Worm (Caenorhabditis elegans) whole organism, L1 larva: ENCODE measurements around the gene clec-118.

Source experiments
- C34B4.2 ChIP-seq: sonication (generic microtip); optimal IDR thresholded peaks from 2 replicates; lab custom pipeline; 2017; ENCODE audit warnings: mild to moderate bottlenecking, missing genetic modification characterization, missing compliant biosample characterization
- Y116A8C.19 ChIP-seq: sonication (generic microtip); optimal IDR thresholded peaks from 2 replicates; lab custom pipeline; 2016; ENCODE audit warnings: missing compliant biosample characterization, missing genetic modification characterization, borderline replicate concordance
- aha-1 ChIP-seq: fragments of 150-350 bp; optimal IDR thresholded peaks from 2 replicates; lab custom pipeline; 2014; ENCODE audit warnings: missing biosample characterization, missing genetic modification characterization
- alr-1 ChIP-seq: fragments of 200-800 bp; sonication (Bioruptor generic); optimal IDR thresholded peaks from 2 replicates; lab custom pipeline; 2018; ENCODE audit warnings: borderline replicate concordance, mild to moderate bottlenecking, missing genetic modification characterization, missing compliant biosample characterization
- ama-1 ChIP-seq: fragments of 150-350 bp; optimal IDR thresholded peaks from 2 replicates; lab custom pipeline; 2014
- ceh-8 ChIP-seq: fragments of 200-800 bp; sonication (Bioruptor generic); optimal IDR thresholded peaks from 2 replicates; lab custom pipeline; 2018; ENCODE audit warnings: mild to moderate bottlenecking, missing genetic modification characterization, moderate library complexity, missing compliant biosample characterization
- ceh-82 ChIP-seq, 3 experiments: fragments of 150-350 bp in 1 of 3; sonication (generic microtip) in 2 of 3; optimal IDR thresholded peaks; 2 replicates each; lab custom pipeline; 2014 to 2017; ENCODE audit warnings: missing biosample characterization in 3 of 3, missing genetic modification characterization in 3 of 3
- ceh-88 ChIP-seq: fragments of 200-800 bp; sonication (Bioruptor generic); IDR thresholded peaks from 2 replicates; pipeline ENCODE4 v1.3.6; 2022; ENCODE audit warnings: missing genetic modification characterization, missing compliant biosample characterization
- ceh-90 ChIP-seq: sonication (generic microtip); optimal IDR thresholded peaks from 2 replicates; lab custom pipeline; 2016; ENCODE audit warnings: missing genetic modification characterization, missing compliant biosample characterization
- ces-1 ChIP-seq: fragments of 150-350 bp; optimal IDR thresholded peaks from 2 replicates; lab custom pipeline; 2014; ENCODE audit warnings: missing biosample characterization, missing genetic modification reagents, missing genetic modification characterization
- dpl-1 ChIP-seq, 3 experiments: fragments of 150-350 bp in 2 of 3; sonication (generic microtip) in 1 of 3; optimal IDR thresholded peaks; 2 replicates each; lab custom pipeline; 2014 to 2017; ENCODE audit warnings: missing biosample characterization in 3 of 3, missing genetic modification characterization in 3 of 3, missing genetic modification reagents in 3 of 3
- dsc-1 ChIP-seq: sonication (generic microtip); optimal IDR thresholded peaks from 2 replicates; lab custom pipeline; 2016; ENCODE audit warnings: mild to moderate bottlenecking, missing genetic modification characterization, missing compliant biosample characterization
- elt-2 ChIP-seq: sonication (generic microtip); optimal IDR thresholded peaks from 2 replicates; lab custom pipeline; 2016; ENCODE audit warnings: missing genetic modification characterization, mild to moderate bottlenecking, inconsistent platforms, missing compliant biosample characterization, missing genetic modification reagents
- ets-5 ChIP-seq: fragments of 200-800 bp; sonication (Bioruptor generic); IDR thresholded peaks from 2 replicates; pipeline ENCODE4 v1.3.6; 2022; ENCODE audit warnings: missing genetic modification characterization, missing compliant biosample characterization
- fkh-8 ChIP-seq: sonication (generic microtip); optimal IDR thresholded peaks from 2 replicates; lab custom pipeline; 2016; ENCODE audit warnings: mild to moderate bottlenecking, missing genetic modification characterization, missing compliant biosample characterization
- fos-1 ChIP-seq: fragments of 150-350 bp; optimal IDR thresholded peaks from 2 replicates; lab custom pipeline; 2014; ENCODE audit warnings: missing biosample characterization, missing genetic modification characterization
- hlh-17 ChIP-seq: fragments of 200-800 bp; sonication (Bioruptor generic); optimal IDR thresholded peaks from 2 replicates; lab custom pipeline; 2018; ENCODE audit warnings: missing genetic modification characterization, mild to moderate bottlenecking, missing compliant biosample characterization, moderate library complexity, borderline replicate concordance
- hlh-4 ChIP-seq: sonication (generic microtip); optimal IDR thresholded peaks from 2 replicates; lab custom pipeline; 2016; ENCODE audit warnings: mild to moderate bottlenecking, missing genetic modification characterization, missing compliant biosample characterization
- hpl-2 ChIP-seq: fragments of 150-350 bp; optimal IDR thresholded peaks from 2 replicates; lab custom pipeline; 2014; ENCODE audit warnings: missing biosample characterization, missing genetic modification reagents, missing genetic modification characterization
- irx-1 ChIP-seq: sonication (generic microtip); optimal IDR thresholded peaks from 2 replicates; lab custom pipeline; 2016; ENCODE audit warnings: missing genetic modification characterization, missing compliant biosample characterization
- isw-1 ChIP-seq: fragments of 200-800 bp; sonication (Bioruptor generic); IDR thresholded peaks from 2 replicates; pipeline ENCODE4 v1.3.6; 2022; ENCODE audit warnings: missing genetic modification characterization, missing compliant biosample characterization
- lin-14 ChIP-seq: fragments of 200-800 bp; sonication (Bioruptor generic); optimal IDR thresholded peaks from 2 replicates; lab custom pipeline; 2018; ENCODE audit warnings: mild to moderate bottlenecking, missing genetic modification characterization, moderate library complexity, missing compliant biosample characterization
- lin-15B ChIP-seq: fragments of 150-350 bp; sonication (generic microtip); optimal IDR thresholded peaks from 3 replicates; lab custom pipeline; 2014; ENCODE audit warnings: missing biosample characterization, missing genetic modification characterization
- lin-35 ChIP-seq, 2 experiments: fragments of 150-350 bp; optimal IDR thresholded peaks; 2 replicates each; lab custom pipeline; 2014; ENCODE audit warnings: missing biosample characterization in 2 of 2, missing genetic modification characterization in 2 of 2, missing genetic modification reagents in 2 of 2
- lin-39 ChIP-seq: fragments of 150-350 bp; optimal IDR thresholded peaks from 2 replicates; lab custom pipeline; 2014; ENCODE audit warnings: missing biosample characterization, missing genetic modification reagents, missing genetic modification characterization
- lir-3 ChIP-seq: sonication (generic microtip); optimal IDR thresholded peaks from 2 replicates; lab custom pipeline; 2016; ENCODE audit warnings: mild to moderate bottlenecking, missing genetic modification characterization, moderate library complexity, missing compliant biosample characterization; ENCODE audit not compliant: poor library complexity
- lsy-2 ChIP-seq, 2 experiments: fragments of 150-350 bp; optimal IDR thresholded peaks; 2 replicates each; lab custom pipeline; 2014; ENCODE audit warnings: missing biosample characterization in 2 of 2, missing genetic modification characterization in 2 of 2
- nhr-19 ChIP-seq: fragments of 200-800 bp; sonication (Bioruptor generic); conservative IDR thresholded peaks from 2 replicates; pipeline ENCODE4 v1.3.6; 2022; ENCODE audit warnings: missing genetic modification characterization, missing compliant biosample characterization
- nhr-20 ChIP-seq: sonication (generic microtip); optimal IDR thresholded peaks from 2 replicates; lab custom pipeline; 2016; ENCODE audit warnings: mild to moderate bottlenecking, missing genetic modification characterization, missing compliant biosample characterization
- nhr-47 ChIP-seq: sonication (generic microtip); optimal IDR thresholded peaks from 2 replicates; lab custom pipeline; 2016; ENCODE audit warnings: mild to moderate bottlenecking, missing genetic modification characterization, moderate library complexity, missing compliant biosample characterization
- nhr-71 ChIP-seq: sonication (generic microtip); optimal IDR thresholded peaks from 2 replicates; lab custom pipeline; 2016; ENCODE audit warnings: mild to moderate bottlenecking, missing genetic modification characterization, moderate library complexity, missing compliant biosample characterization
- nhr-84 ChIP-seq: sonication (generic microtip); optimal IDR thresholded peaks from 2 replicates; lab custom pipeline; 2017; ENCODE audit warnings: missing biosample characterization, missing genetic modification characterization
- nhr-85 ChIP-seq: sonication (generic microtip); peaks from one replicate; lab custom pipeline; 2016; ENCODE audit warnings: missing genetic modification characterization, inconsistent platforms, missing compliant biosample characterization
- nhr-90 ChIP-seq: sonication (generic microtip); optimal IDR thresholded peaks from 2 replicates; lab custom pipeline; 2016; ENCODE audit warnings: mild to moderate bottlenecking, missing genetic modification characterization, missing compliant biosample characterization; ENCODE audit not compliant: poor library complexity
- pag-3 ChIP-seq: sonication (generic microtip); optimal IDR thresholded peaks from 2 replicates; lab custom pipeline; 2017; ENCODE audit warnings: missing genetic modification characterization, mild to moderate bottlenecking, missing compliant biosample characterization, antibody characterized with exemption, borderline replicate concordance; ENCODE audit not compliant: insufficient read depth
- pax-3 ChIP-seq: fragments of 200-800 bp; sonication (Bioruptor generic); optimal IDR thresholded peaks from 2 replicates; lab custom pipeline; 2018; ENCODE audit warnings: mild to moderate bottlenecking, missing genetic modification characterization, moderate library complexity, missing compliant biosample characterization
- pqm-1 ChIP-seq: sonication (generic microtip); optimal IDR thresholded peaks from 3 replicates; lab custom pipeline; 2017; ENCODE audit warnings: missing biosample characterization, missing genetic modification characterization
- skn-1 ChIP-seq: fragments of 150-350 bp; optimal IDR thresholded peaks from 2 replicates; lab custom pipeline; 2014; ENCODE audit warnings: missing biosample characterization, missing genetic modification characterization
- snpc-4 ChIP-seq: fragments of 150-350 bp; optimal IDR thresholded peaks from 2 replicates; lab custom pipeline; 2014; ENCODE audit warnings: missing biosample characterization, missing genetic modification characterization
- sptf-1 ChIP-seq: fragments of 150-350 bp; optimal IDR thresholded peaks from 2 replicates; lab custom pipeline; 2014; ENCODE audit warnings: missing biosample characterization, missing genetic modification characterization
- sup-37 ChIP-seq: fragments of 200-800 bp; sonication (Bioruptor generic); optimal IDR thresholded peaks from 2 replicates; lab custom pipeline; 2018; ENCODE audit warnings: mild to moderate bottlenecking, missing genetic modification characterization, missing compliant biosample characterization
- tbx-2 ChIP-seq: sonication (generic microtip); optimal IDR thresholded peaks from 2 replicates; lab custom pipeline; 2016; ENCODE audit warnings: missing genetic modification characterization, missing compliant biosample characterization
- tlp-1 ChIP-seq: fragments of 150-350 bp; optimal IDR thresholded peaks from 2 replicates; lab custom pipeline; 2014; ENCODE audit warnings: missing biosample characterization, missing genetic modification characterization
- unc-62 ChIP-seq: fragments of 150-350 bp; optimal IDR thresholded peaks from 2 replicates; lab custom pipeline; 2014; ENCODE audit warnings: missing biosample characterization, missing genetic modification reagents, missing genetic modification characterization
- vab-15 ChIP-seq: sonication (generic microtip); optimal IDR thresholded peaks from 2 replicates; lab custom pipeline; 2017; ENCODE audit warnings: missing genotype, mild to moderate bottlenecking, missing genetic modification characterization, missing compliant biosample characterization
- xbp-1 ChIP-seq: sonication (generic microtip); optimal IDR thresholded peaks from 2 replicates; lab custom pipeline; 2016; ENCODE audit warnings: missing genetic modification characterization, missing compliant biosample characterization
- zag-1 ChIP-seq: fragments of 150-350 bp; optimal IDR thresholded peaks from 2 replicates; lab custom pipeline; 2014; ENCODE audit warnings: missing biosample characterization, missing genetic modification characterization
- ztf-11 ChIP-seq, 2 experiments: sonication (generic microtip); optimal IDR thresholded peaks; 2 replicates each; lab custom pipeline; 2016 to 2017; ENCODE audit warnings: missing genetic modification characterization in 2 of 2, missing biosample characterization in 1 of 2, missing compliant biosample characterization in 1 of 2

Gene clec-118

ce11 chrII:625926-626325, 13.7 kb upstream of the clec-118 start (continued):
- TF ChIP-seq ztf-11 (tag; optimal IDR thresholded peaks at IDR 0.05; lab: Kevin White, UChicago) (no peak), dsc-1 (peak; percentile 56), Y116A8C.19 (tag; lab: Kevin White, UChicago) (no peak), ceh-88 (no peak), hpl-2 (GFP tag; lab: Kevin White, UChicago) (no peak), alr-1 (tag; lab: Kevin White, UChicago) (no peak), nhr-19 (peak; percentile 49; the same call in 1 of the 2 replicates), lin-14 (GFP tag; lab: Kevin White, UChicago) (peak; percentile 90)

ce11 chrII:624443-624842, 12.2 kb upstream of the clec-118 start, which contains the start of gene T04B8.5:
Gene T04B8.5 (minus strand): TSS chrII:624543.
- no peak for TF ChIP-seq lin-39 (tag; lab: Kevin White, UChicago)
- TF ChIP-seq nhr-71 (tag; lab: Kevin White, UChicago) = no peak
- TF ChIP-seq unc-62 (GFP tag; lab: Kevin White, UChicago) = no peak
- TF ChIP-seq hpl-2 (GFP tag; lab: Kevin White, UChicago) = no peak
- TF ChIP-seq hlh-17 (GFP tag; lab: Kevin White, UChicago) = no peak
- no peak for TF ChIP-seq dpl-1 (GFP tag; optimal IDR thresholded peaks at IDR 0.05; lab: Kevin White, UChicago)
- TF ChIP-seq tlp-1 (tag; lab: Kevin White, UChicago) = no peak
- no peak for TF ChIP-seq skn-1
- TF ChIP-seq xbp-1 (tag; lab: Kevin White, UChicago) = no peak
- TF ChIP-seq elt-2 (tag; lab: Kevin White, UChicago) = no peak
- TF ChIP-seq pqm-1 (tag; lab: Kevin White, UChicago) = no peak
- TF ChIP-seq lsy-2 (tag; optimal IDR thresholded peaks at IDR 0.05; lab: Kevin White, UChicago) = no peak
- no peak for TF ChIP-seq lin-15B
- no peak for TF ChIP-seq lin-35 (GFP tag; optimal IDR thresholded peaks at IDR 0.05; lab: Kevin White, UChicago)
- TF ChIP-seq fos-1 = no peak
- no peak for TF ChIP-seq nhr-47 (tag; lab: Kevin White, UChicago)
- TF ChIP-seq ceh-82 (tag; optimal IDR thresholded peaks at IDR 0.05; lab: Kevin White, UChicago) = no peak

- TF ChIP-seq sup-37 (GFP tag; lab: Kevin White, UChicago) (no peak), ztf-11 (tag; optimal IDR thresholded peaks at IDR 0.05; lab: Kevin White, UChicago) (no peak), zag-1 (no peak), vab-15 (tag; lab: Kevin White, UChicago) (no peak), ets-5 (GFP tag; lab: Robert Waterston, UW) (no peak), ceh-8 (GFP tag; lab: Kevin White, UChicago) (no peak), aha-1 (tag; lab: Kevin White, UChicago) (no peak), nhr-90 (tag; lab: Kevin White, UChicago) (no peak), alr-1 (tag; lab: Kevin White, UChicago) (no peak), elt-2 (tag; lab: Kevin White, UChicago) (no peak), isw-1 (no peak), skn-1 (peak; percentile 16), ces-1 (GFP tag; lab: Kevin White, UChicago) (no peak), lin-15B (no peak), C34B4.2 (tag; lab: Kevin White, UChicago) (no peak), ceh-90 (tag; lab: Kevin White, UChicago) (no peak), tlp-1 (tag; lab: Kevin White, UChicago) (no peak), lin-39 (tag; lab: Kevin White, UChicago) (no peak), pag-3 (no peak), lir-3 (tag; lab: Kevin White, UChicago) (no peak), ama-1 (no peak), nhr-85 (tag; lab: Kevin White, UChicago) (no peak), hpl-2 (GFP tag; lab: Kevin White, UChicago) (no peak), fkh-8 (peak; percentile 13), tbx-2 (tag; lab: Kevin White, UChicago) (no peak), snpc-4 (no peak), hlh-4 (tag; lab: Kevin White, UChicago) (no peak), lin-35 (GFP tag; optimal IDR thresholded peaks at IDR 0.05; lab: Kevin White, UChicago) (peak in 1 of 2 experiments; percentile 35), nhr-84 (no peak), dpl-1 (GFP tag; optimal IDR thresholded peaks at IDR 0.05; lab: Kevin White, UChicago) (peak in 1 of 3 experiments; percentile 8), irx-1 (tag; lab: Kevin White, UChicago) (no peak), sptf-1 (no peak), nhr-20 (tag; lab: Kevin White, UChicago) (no peak), pax-3 (tag; lab: Kevin White, UChicago) (no peak)
These were observed 10.2 kb upstream of the clec-118 start for ce11 chrII:622478-622877.
